Fruit fly (Drosophila melanogaster) whole organism, wandering third instar larva: ENCODE measurements around the gene Ilp8.

ENCODE experiments used
- Abd-B ChIP-seq: fragments of >200 bp; optimal IDR thresholded peaks from 2 replicates; lab custom pipeline; 2017; ENCODE audit warnings: missing biosample characterization, missing genetic modification characterization
- GATAd ChIP-seq: sonication (Bioruptor generic); optimal IDR thresholded peaks from 2 replicates; lab custom pipeline; 2016; ENCODE audit warnings: missing biosample characterization, missing genetic modification characterization
- OdsH ChIP-seq: fragments of 200-800 bp; sonication (Bioruptor generic); optimal IDR thresholded peaks from 2 replicates; lab custom pipeline; 2016; ENCODE audit warnings: missing biosample characterization, mild to moderate bottlenecking, missing genetic modification characterization
- Sp1 ChIP-seq: fragments of 200-800 bp; sonication (Bioruptor generic); optimal IDR thresholded peaks from 3 replicates; lab custom pipeline; 2019; ENCODE audit warnings: missing biosample characterization, mild to moderate bottlenecking, missing genetic modification characterization, moderate library complexity
- brk ChIP-seq: fragments of 200-800 bp; sonication (Bioruptor generic); optimal IDR thresholded peaks from 2 replicates; lab custom pipeline; 2016; ENCODE audit warnings: missing biosample characterization, mild to moderate bottlenecking, missing genetic modification characterization
- fru ChIP-seq: fragments of 200-800 bp; sonication (Bioruptor generic); optimal IDR thresholded peaks from 3 replicates; lab custom pipeline; 2016; ENCODE audit warnings: missing biosample characterization, mild to moderate bottlenecking, missing genetic modification characterization
- h ChIP-seq: fragments of 200-800 bp; sonication (Bioruptor generic); optimal IDR thresholded peaks from 3 replicates; lab custom pipeline; 2016; ENCODE audit warnings: missing biosample characterization, mild to moderate bottlenecking, missing genetic modification characterization
- pan ChIP-seq: fragments of >200 bp; optimal IDR thresholded peaks from 2 replicates; lab custom pipeline; 2017
- tai ChIP-seq: sonication (Bioruptor generic); optimal IDR thresholded peaks from 2 replicates; lab custom pipeline; 2016; ENCODE audit warnings: missing biosample characterization, missing genetic modification characterization
- usp ChIP-seq: fragments of >200 bp; optimal IDR thresholded peaks from 2 replicates; lab custom pipeline; 2017; ENCODE audit warnings: missing biosample characterization, missing genetic modification characterization

- TF ChIP-seq usp (no peak), pan (lab: Kevin White, UChicago) (no peak), tai (no peak), GATAd (GFP tag; lab: Kevin White, UChicago) (no peak), Sp1 (GFP tag; lab: Kevin White, UChicago) (no peak), fru (GFP tag; lab: Kevin White, UChicago) (no peak), OdsH (GFP tag; lab: Kevin White, UChicago) (no peak), brk (GFP tag; lab: Kevin White, UChicago) (no peak), h (peak; percentile 14), Abd-B (GFP tag; lab: Kevin White, UChicago) (no peak)
These were observed 47.8 kb downstream of the Ilp8 start for dm6 chr3L:16984042-16984441.
